Fruit fly (Drosophila melanogaster) whole organism, prepupa: ENCODE measurements around the gene Pino.

Experiments
- Blimp-1 ChIP-seq: fragments of 200-800 bp; sonication (Bioruptor generic); optimal IDR thresholded peaks from 3 replicates; lab custom pipeline; 2017; ENCODE audit warnings: missing biosample characterization, missing genetic modification characterization, mild to moderate bottlenecking, moderate library complexity, missing genetic modification reagents
- CG11762 ChIP-seq: fragments of 200-800 bp; sonication (Bioruptor generic); optimal IDR thresholded peaks from 3 replicates; lab custom pipeline; 2016; ENCODE audit warnings: missing biosample characterization, missing genetic modification characterization; ENCODE audit not compliant: insufficient read depth
- CG6792 ChIP-seq: fragments of 200-800 bp; sonication (Bioruptor generic); optimal IDR thresholded peaks from 3 replicates; lab custom pipeline; 2016; ENCODE audit warnings: missing biosample characterization, missing genetic modification characterization
- CG6854 ChIP-seq: fragments of 200-800 bp; sonication (Bioruptor generic); optimal IDR thresholded peaks from 2 replicates; lab custom pipeline; 2017; ENCODE audit warnings: missing biosample characterization, mild to moderate bottlenecking, missing genetic modification characterization
- CG8119 ChIP-seq: fragments of 200-800 bp; sonication (Bioruptor generic); IDR thresholded peaks from 3 replicates; pipeline ENCODE4 v1.3.6; 2022; ENCODE audit warnings: missing biosample characterization, missing genetic modification characterization
- Met ChIP-seq: fragments of 200-800 bp; sonication (Bioruptor generic); optimal IDR thresholded peaks from 3 replicates; lab custom pipeline; 2016; ENCODE audit warnings: missing biosample characterization, missing genetic modification characterization
- Sox102F ChIP-seq: fragments of 200-800 bp; sonication (Bioruptor generic); optimal IDR thresholded peaks from 2 replicates; lab custom pipeline; 2016; ENCODE audit warnings: missing biosample characterization, mild to moderate bottlenecking, missing genetic modification characterization
- fd59A ChIP-seq: fragments of 200-800 bp; sonication (Bioruptor generic); optimal IDR thresholded peaks from 2 replicates; lab custom pipeline; 2017; ENCODE audit warnings: missing biosample characterization, mild to moderate bottlenecking, missing genetic modification characterization, missing genetic modification reagents
- ss ChIP-seq, 2 experiments: fragments of 200-800 bp; sonication (Bioruptor generic); optimal IDR thresholded peaks; 2 replicates in 1 of 2; 3 replicates in 1 of 2; lab custom pipeline; 2017 to 2018; ENCODE audit warnings: mild to moderate bottlenecking in 2 of 2, missing biosample characterization in 2 of 2, missing genetic modification characterization in 2 of 2, moderate library complexity in 1 of 2
- topi ChIP-seq: fragments of 200-800 bp; sonication (Bioruptor generic); optimal IDR thresholded peaks from 3 replicates; lab custom pipeline; 2016; ENCODE audit warnings: missing biosample characterization, missing genetic modification characterization

- TF ChIP-seq Sox102F (GFP tag; lab: Kevin White, UChicago) (no peak), topi (GFP tag; lab: Kevin White, UChicago) (no peak), fd59A (GFP tag; lab: Kevin White, UChicago) (no peak), ss (GFP tag; optimal IDR thresholded peaks at IDR 0.05; lab: Kevin White, UChicago) (no peak), CG6792 (GFP tag; lab: Kevin White, UChicago) (no peak), CG6854 (GFP tag; lab: Kevin White, UChicago) (no peak), CG8119 (GFP tag; lab: Robert Waterston, UW) (no peak), Blimp-1 (GFP tag; lab: Kevin White, UChicago) (no peak), Met (GFP tag; lab: Kevin White, UChicago) (no peak), CG11762 (no peak)
Measured at dm6 chr2L:1108029-1108688, 20.6 kb downstream of the Pino start, which contains the start of the genes PolrMT and CG14339.
